Fruit fly (Drosophila melanogaster) whole organism, embryonic: Measurements from ENCODE around the gene Tbcd.

Experiments used
- CG10209 ChIP-seq: fragments of 200-800 bp; sonication (Bioruptor generic); optimal IDR thresholded peaks from 3 replicates; lab custom pipeline; 2017; ENCODE audit warnings: missing biosample characterization, mild to moderate bottlenecking, missing genetic modification characterization, missing genetic modification reagents
- CG10321 ChIP-seq: fragments of 200-800 bp; sonication (Bioruptor generic); IDR thresholded peaks from 2 replicates; pipeline ENCODE4 v1.3.6; 2022; ENCODE audit warnings: missing biosample characterization, missing genetic modification characterization
- CG11560 ChIP-seq: fragments of 200-800 bp; sonication (Bioruptor generic); IDR thresholded peaks from 3 replicates; pipeline ENCODE4 v1.3.6; 2022; ENCODE audit warnings: missing biosample characterization, missing genetic modification characterization
- CG11695 ChIP-seq: fragments of 200-800 bp; sonication (Bioruptor generic); IDR thresholded peaks from 3 replicates; pipeline ENCODE4 v1.3.6; 2022; ENCODE audit warnings: missing biosample characterization, missing genetic modification characterization
- CG12299 ChIP-seq: fragments of 200-800 bp; sonication (Bioruptor generic); optimal IDR thresholded peaks from 2 replicates; lab custom pipeline; 2018; ENCODE audit warnings: missing biosample characterization, mild to moderate bottlenecking, missing genetic modification characterization
- CG13775 ChIP-seq: fragments of 200-800 bp; sonication (Bioruptor generic); optimal IDR thresholded peaks from 3 replicates; lab custom pipeline; 2017; ENCODE audit warnings: missing biosample characterization, mild to moderate bottlenecking, missing genetic modification characterization
- CG14014 ChIP-seq: fragments of 200-800 bp; sonication (Bioruptor generic); IDR thresholded peaks from 2 replicates; pipeline ENCODE4 v1.3.6; 2022; ENCODE audit warnings: missing biosample characterization, missing genetic modification characterization
- CG14667 ChIP-seq: fragments of 200-800 bp; sonication (Bioruptor generic); IDR thresholded peaks from 2 replicates; pipeline ENCODE4 v1.3.6; 2022; ENCODE audit warnings: missing biosample characterization, missing genetic modification characterization
- CG16815 ChIP-seq: fragments of 200-800 bp; sonication (Bioruptor generic); optimal IDR thresholded peaks from 3 replicates; lab custom pipeline; 2017; ENCODE audit warnings: missing biosample characterization, mild to moderate bottlenecking, missing genetic modification characterization
- CG1832 ChIP-seq: fragments of 200-800 bp; sonication (Bioruptor generic); optimal IDR thresholded peaks from 2 replicates; lab custom pipeline; 2017; ENCODE audit warnings: missing biosample characterization, mild to moderate bottlenecking, missing genetic modification characterization, inconsistent platforms
- CG2202 ChIP-seq: fragments of 200-800 bp; sonication (Bioruptor generic); optimal IDR thresholded peaks from 2 replicates; lab custom pipeline; 2018; ENCODE audit warnings: missing biosample characterization, mild to moderate bottlenecking, missing genetic modification characterization
- CG32772 ChIP-seq: fragments of 200-800 bp; sonication (Bioruptor generic); IDR thresholded peaks from 2 replicates; pipeline ENCODE4 v1.3.6; 2022; ENCODE audit warnings: missing biosample characterization, missing genetic modification characterization
- CG34422 ChIP-seq: fragments of 200-800 bp; sonication (Bioruptor generic); IDR thresholded peaks from 3 replicates; pipeline ENCODE4 v1.3.6; 2022; ENCODE audit warnings: missing biosample characterization, missing genetic modification characterization
- CG6689 ChIP-seq: fragments of 200-800 bp; sonication (Bioruptor generic); IDR thresholded peaks from 2 replicates; pipeline ENCODE4 v1.3.6; 2022; ENCODE audit warnings: missing biosample characterization, missing genetic modification characterization
- CG7928 ChIP-seq: fragments of 200-800 bp; sonication (Bioruptor generic); optimal IDR thresholded peaks from 2 replicates; lab custom pipeline; 2017; ENCODE audit warnings: missing biosample characterization, mild to moderate bottlenecking, missing genetic modification characterization
- CG7963 ChIP-seq: fragments of 200-800 bp; sonication (Bioruptor generic); IDR thresholded peaks from 3 replicates; pipeline ENCODE4 v1.3.6; 2022; ENCODE audit warnings: missing biosample characterization, missing genetic modification characterization; ENCODE audit not compliant: partially characterized antibody
- CG9797 ChIP-seq: fragments of 200-800 bp; sonication (Bioruptor generic); optimal IDR thresholded peaks from 3 replicates; lab custom pipeline; 2018; ENCODE audit warnings: missing biosample characterization, mild to moderate bottlenecking, missing genetic modification characterization
- Dbx ChIP-seq: fragments of 200-800 bp; sonication (Bioruptor generic); IDR thresholded peaks from 3 replicates; pipeline ENCODE4 v1.3.6; 2022; ENCODE audit warnings: missing biosample characterization, missing genetic modification characterization
- Dek ChIP-seq: fragments of 200-800 bp; sonication (Bioruptor generic); optimal IDR thresholded peaks from 3 replicates; lab custom pipeline; 2019; ENCODE audit warnings: missing biosample characterization, mild to moderate bottlenecking, missing genetic modification characterization, moderate library complexity
- Dll ChIP-seq: fragments of 200-800 bp; sonication (Bioruptor generic); IDR thresholded peaks from 4 replicates; pipeline ENCODE4 v1.3.6; 2022; ENCODE audit warnings: missing biosample characterization, missing genetic modification characterization; ENCODE audit not compliant: partially characterized antibody
- Dp ChIP-seq: fragments of 200-800 bp; sonication (Bioruptor generic); optimal IDR thresholded peaks from 2 replicates; lab custom pipeline; 2018; ENCODE audit warnings: missing biosample characterization, mild to moderate bottlenecking, missing genetic modification characterization, moderate library complexity
- MBD-R2 ChIP-seq: fragments of 200-800 bp; sonication (Bioruptor generic); IDR thresholded peaks from 2 replicates; pipeline ENCODE4 v1.3.6; 2022; ENCODE audit warnings: missing biosample characterization, missing genetic modification characterization
- NC2α ChIP-seq: fragments of 200-800 bp; sonication (Bioruptor generic); optimal IDR thresholded peaks from 2 replicates; lab custom pipeline; 2016; ENCODE audit warnings: missing biosample characterization, missing genetic modification characterization
- Ravus ChIP-seq: fragments of 200-800 bp; sonication (Bioruptor generic); IDR thresholded peaks from 2 replicates; pipeline ENCODE4 v1.3.6; 2022; ENCODE audit warnings: missing biosample characterization, missing genetic modification characterization
- Scr ChIP-seq: fragments of 200-800 bp; sonication (Bioruptor generic); IDR thresholded peaks from 2 replicates; pipeline ENCODE4 v1.3.6; 2022; ENCODE audit warnings: missing biosample characterization, missing genetic modification characterization; ENCODE audit not compliant: partially characterized antibody
- Sin3A ChIP-seq: fragments of >200 bp; optimal IDR thresholded peaks from 2 replicates; lab custom pipeline; 2018
- Ssrp ChIP-seq: fragments of 200-800 bp; sonication (Bioruptor generic); optimal IDR thresholded peaks from 2 replicates; lab custom pipeline; 2018; ENCODE audit warnings: missing biosample characterization, mild to moderate bottlenecking, missing genetic modification characterization, moderate library complexity
- YL-1 ChIP-seq: fragments of 200-800 bp; sonication (Bioruptor generic); optimal IDR thresholded peaks from 3 replicates; lab custom pipeline; 2017; ENCODE audit warnings: missing biosample characterization, mild to moderate bottlenecking, missing genetic modification characterization
- chinmo ChIP-seq: fragments of 200-800 bp; sonication (Bioruptor generic); IDR thresholded peaks from 4 replicates; pipeline ENCODE4 v1.3.6; 2022; ENCODE audit warnings: missing biosample characterization, missing genetic modification characterization; ENCODE audit not compliant: partially characterized antibody
- disco-r ChIP-seq: fragments of 200-800 bp; sonication (Bioruptor generic); optimal IDR thresholded peaks from 2 replicates; lab custom pipeline; 2016; ENCODE audit warnings: missing biosample characterization, missing genetic modification characterization
- ham ChIP-seq: fragments of 200-800 bp; sonication (Bioruptor generic); IDR thresholded peaks from 2 replicates; pipeline ENCODE4 v1.3.6; 2022; ENCODE audit warnings: missing biosample characterization, missing genetic modification characterization
- insv ChIP-seq, 2 experiments: fragments of 200-800 bp; sonication (Bioruptor generic); optimal IDR thresholded peaks; 3 replicates each; lab custom pipeline; 2016 to 2018; ENCODE audit warnings: missing biosample characterization in 2 of 2, missing genetic modification characterization in 2 of 2
- jing ChIP-seq: fragments of 200-800 bp; sonication (Bioruptor generic); optimal IDR thresholded peaks from 2 replicates; lab custom pipeline; 2018; ENCODE audit warnings: missing biosample characterization, mild to moderate bottlenecking, missing genetic modification characterization
- ken ChIP-seq: fragments of 200-800 bp; sonication (Bioruptor generic); IDR thresholded peaks from 3 replicates; pipeline ENCODE4 v1.3.6; 2022; ENCODE audit warnings: missing biosample characterization, missing genetic modification characterization
- kni ChIP-seq: fragments of 200-800 bp; sonication (Bioruptor generic); optimal IDR thresholded peaks from 3 replicates; lab custom pipeline; 2017; ENCODE audit warnings: mild to moderate bottlenecking, missing biosample characterization, missing genetic modification reagents, missing genetic modification characterization
- lmd ChIP-seq: fragments of 200-800 bp; sonication (Bioruptor generic); IDR thresholded peaks from 2 replicates; pipeline ENCODE4 v1.3.6; 2022; ENCODE audit warnings: missing biosample characterization, missing genetic modification characterization
- lola ChIP-seq, 3 experiments: fragments of >200 bp in 2 of 3; fragments of 200-800 bp in 1 of 3; sonication (Bioruptor generic) in 1 of 3; optimal IDR thresholded peaks; 2 replicates each; lab custom pipeline; 2017 to 2019; ENCODE audit warnings: missing biosample characterization in 3 of 3, missing genetic modification characterization in 3 of 3, mild to moderate bottlenecking in 1 of 3, moderate library complexity in 1 of 3
- nerfin-2 ChIP-seq: fragments of 200-800 bp; sonication (Bioruptor generic); IDR thresholded peaks from 2 replicates; pipeline ENCODE4 v1.3.6; 2022; ENCODE audit warnings: missing biosample characterization, missing genetic modification characterization; ENCODE audit not compliant: partially characterized antibody
- nom ChIP-seq: fragments of 200-800 bp; sonication (Bioruptor generic); optimal IDR thresholded peaks from 2 replicates; lab custom pipeline; 2017; ENCODE audit warnings: missing biosample characterization, missing genetic modification characterization, mild to moderate bottlenecking, moderate library complexity, missing genetic modification reagents
- onecut ChIP-seq: fragments of 200-800 bp; sonication (Bioruptor generic); IDR thresholded peaks from 2 replicates; pipeline ENCODE4 v1.3.6; 2022; ENCODE audit warnings: missing biosample characterization, missing genetic modification characterization
- pfk ChIP-seq: fragments of 200-800 bp; sonication (Bioruptor generic); optimal IDR thresholded peaks from 2 replicates; lab custom pipeline; 2018; ENCODE audit warnings: missing biosample characterization, mild to moderate bottlenecking, missing genetic modification characterization, moderate library complexity
- phol ChIP-seq: fragments of 200-800 bp; sonication (Bioruptor generic); optimal IDR thresholded peaks from 3 replicates; lab custom pipeline; 2018; ENCODE audit warnings: missing biosample characterization, mild to moderate bottlenecking, missing genetic modification characterization, moderate library complexity
- row ChIP-seq: fragments of 200-800 bp; sonication (Bioruptor generic); IDR thresholded peaks from 3 replicates; pipeline ENCODE4 v1.3.6; 2022; ENCODE audit warnings: missing biosample characterization, missing genetic modification characterization
- sr ChIP-seq: fragments of 200-800 bp; sonication (Bioruptor generic); IDR thresholded peaks from 3 replicates; pipeline ENCODE4 v1.3.6; 2022; ENCODE audit warnings: missing biosample characterization, missing genetic modification characterization
- ssp ChIP-seq: fragments of 200-800 bp; sonication (Bioruptor generic); IDR thresholded peaks from 2 replicates; pipeline ENCODE4 v1.3.6; 2022; ENCODE audit warnings: missing biosample characterization, missing genetic modification characterization
- unpg ChIP-seq: fragments of 200-800 bp; sonication (Bioruptor generic); optimal IDR thresholded peaks from 3 replicates; lab custom pipeline; 2018; ENCODE audit warnings: missing biosample characterization, mild to moderate bottlenecking, missing genetic modification characterization, moderate library complexity
- wdn ChIP-seq: fragments of 200-800 bp; sonication (Bioruptor generic); IDR thresholded peaks from 2 replicates; pipeline ENCODE4 v1.3.6; 2022; ENCODE audit warnings: missing biosample characterization, missing genetic modification characterization

The Tbcd gene

dm6 chr2L:2144725-2145656 lies 2.3 kb upstream of the Tbcd start, which contains the start of gene tho2 (continued):
- TF ChIP-seq Dll (GFP tag; lab: Robert Waterston, UW) = 0 out of 4 replicates have a peak, but pooled peaks have one; percentile 40
- peak; percentile 93 for TF ChIP-seq pfk (GFP tag; lab: Kevin White, UChicago)
- peak; percentile 75 for TF ChIP-seq ssp (GFP tag; lab: Robert Waterston, UW)
- no peak for TF ChIP-seq CG12299
- TF ChIP-seq CG16815 = no peak
- 0 out of 2 replicates have a peak, but pooled peaks have one; percentile 23 for TF ChIP-seq CG10321 (GFP tag; lab: Robert Waterston, UW)
- TF ChIP-seq disco-r (GFP tag; lab: Kevin White, UChicago) = no peak
- no peak for TF ChIP-seq insv (GFP tag; optimal IDR thresholded peaks at IDR 0.05; lab: Kevin White, UChicago)
- TF ChIP-seq ken = no peak
- TF ChIP-seq CG7963 = no peak
- TF ChIP-seq YL-1 (GFP tag; lab: Kevin White, UChicago) = peak; percentile 61
- peak; percentile 40; the same call in 1 of the 2 replicates for TF ChIP-seq Scr
- TF ChIP-seq CG10209 (GFP tag; lab: Kevin White, UChicago) = no peak
- TF ChIP-seq Ravus (GFP tag; lab: Robert Waterston, UW) = no peak
- TF ChIP-seq Dbx (GFP tag; lab: Robert Waterston, UW) = 0 out of 3 replicates have a peak, but pooled peaks have one; percentile 19
- peak; percentile 11 for TF ChIP-seq CG13775 (GFP tag; lab: Kevin White, UChicago)
- no peak for TF ChIP-seq ham (GFP tag; lab: Robert Waterston, UW)
- no peak for TF ChIP-seq lola (GFP tag; optimal IDR thresholded peaks at IDR 0.05; lab: Kevin White, UChicago)
- no peak for TF ChIP-seq Sin3A (lab: Kevin White, UChicago)
- peak; percentile 51; the same call in 1 of the 3 replicates for TF ChIP-seq CG34422
- TF ChIP-seq chinmo (GFP tag; lab: Robert Waterston, UW) = 0 out of 4 replicates have a peak, but pooled peaks have one; percentile 20
- TF ChIP-seq CG6689 (GFP tag; lab: Robert Waterston, UW) = 0 out of 2 replicates have a peak, but pooled peaks have one; percentile 10
- TF ChIP-seq onecut = peak; percentile 68; the same call in 1 of the 2 replicates
- 0 out of 3 replicates have a peak, but pooled peaks have one; percentile 20 for TF ChIP-seq sr (GFP tag; lab: Robert Waterston, UW)
- no peak for TF ChIP-seq CG2202
- no peak for TF ChIP-seq wdn (GFP tag; lab: Robert Waterston, UW)
- TF ChIP-seq phol (tag; lab: Kevin White, UChicago) = peak; percentile 2
- TF ChIP-seq Dp (GFP tag; lab: Kevin White, UChicago) = peak; percentile 4
- TF ChIP-seq MBD-R2 (GFP tag; lab: Robert Waterston, UW) = peak; percentile 61; the same call in 1 of the 2 replicates
- TF ChIP-seq CG9797 (GFP tag; lab: Kevin White, UChicago) = peak; percentile 53

- TF ChIP-seq CG14014 (GFP tag; lab: Robert Waterston, UW) (no peak), Ssrp (no peak), CG14667 (no peak), row (peak; percentile 73), lmd (GFP tag; lab: Robert Waterston, UW) (no peak), Dek (tag; lab: Kevin White, UChicago) (no peak), CG7928 (GFP tag; lab: Kevin White, UChicago) (no peak), CG11695 (no peak), unpg (no peak), kni (GFP tag; lab: Kevin White, UChicago) (no peak), jing (GFP tag; lab: Kevin White, UChicago) (no peak), CG1832 (GFP tag; lab: Kevin White, UChicago) (no peak), nom (GFP tag; lab: Kevin White, UChicago) (no peak), CG11560 (no peak), CG32772 (GFP tag; lab: Robert Waterston, UW) (no peak), nerfin-2 (GFP tag; lab: Robert Waterston, UW) (0 out of 2 replicates have a peak, but pooled peaks have one; percentile 9), NC2α (no peak)
Measured at dm6 chr2L:2151544-2152290, 4.4 kb downstream of the Tbcd start, which contains the start of gene AIF. AIF (plus strand) TSS chr2L:2151754.
